Fruit fly (Drosophila melanogaster): ENCODE measurements around the gene Smg5.

Gene Smg5

DNA sequence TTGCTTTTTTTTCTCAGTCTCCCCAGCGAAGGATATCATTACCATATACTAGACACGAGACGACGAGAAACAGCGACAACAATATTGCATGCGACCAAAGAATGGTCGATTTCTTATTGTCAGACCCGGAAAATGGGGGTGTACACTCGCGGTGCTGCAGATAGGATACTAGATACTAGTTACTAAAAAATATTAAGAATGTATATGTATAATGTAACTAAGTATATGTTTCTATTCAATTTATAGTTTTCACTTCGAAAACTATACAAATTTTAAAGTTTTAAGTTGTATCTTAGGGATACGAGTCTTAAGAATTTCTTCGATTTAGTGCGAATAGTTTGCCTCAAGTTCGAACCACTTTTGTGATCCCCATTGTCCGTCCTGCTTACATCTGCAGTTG lies 11.0 kb downstream of the Smg5 start (continued):
- TF ChIP-seq HmgZ (tag; optimal IDR thresholded peaks at IDR 0.05) (no peak), Spps (tag; optimal IDR thresholded peaks at IDR 0.05) (no peak), CG6254 (GFP tag; optimal IDR thresholded peaks at IDR 0.05) (peak; percentile 20), CG7556 (GFP tag; optimal IDR thresholded peaks at IDR 0.05) (peak; percentile 45), CG8281 (tag; optimal IDR thresholded peaks at IDR 0.05) (no peak), CG13894 (tag; optimal IDR thresholded peaks at IDR 0.05) (no peak), caup (GFP tag; optimal IDR thresholded peaks at IDR 0.05; ENCODE audit: severe bottlenecking) (no peak), grau (tag; optimal IDR thresholded peaks at IDR 0.05) (peak; percentile 12), CG11695 (GFP tag; IDR thresholded peaks at IDR 0.05) (peak; percentile 41; the same call in 1 of the 3 replicates), Fer2 (tag; optimal IDR thresholded peaks at IDR 0.05) (no peak), row (GFP tag; IDR thresholded peaks at IDR 0.05) (peak; percentile 58), CG4730 (GFP tag; IDR thresholded peaks at IDR 0.05) (no peak), hkb (optimal IDR thresholded peaks at IDR 0.05) (no peak), hkb (GFP tag; IDR thresholded peaks at IDR 0.05) (0 out of 2 replicates have a peak, but pooled peaks have one; percentile 13), Asciz (GFP tag; optimal IDR thresholded peaks at IDR 0.05) (peak; percentile 7), bowl (GFP tag; IDR thresholded peaks at IDR 0.05) (0 out of 2 replicates have a peak, but pooled peaks have one; percentile 14), Xrp1 (GFP tag; IDR thresholded peaks at IDR 0.05) (peak; percentile 43; the same call in 1 of the 2 replicates), CG2202 (tag; optimal IDR thresholded peaks at IDR 0.05) (no peak), en (GFP tag; optimal IDR thresholded peaks at IDR 0.05) (no peak), phol (tag; optimal IDR thresholded peaks at IDR 0.05) (peak; percentile 46), vvl (GFP tag; IDR thresholded peaks at IDR 0.05) (peak; percentile 44; the same call in 1 of the 2 replicates), NK7.1 (GFP tag; optimal IDR thresholded peaks at IDR 0.05) (no peak)

dm6 chr2L:13892826-13893225 lies 11.6 kb downstream of the Smg5 start:
- TF ChIP-seq grau (tag; optimal IDR thresholded peaks at IDR 0.05) (peak; percentile 20), Opbp (GFP tag; IDR thresholded peaks at IDR 0.05; ENCODE audit: partially characterized antibody) (peak; percentile 34; the same call in 1 of the 3 replicates), CG6175 (GFP tag; IDR thresholded peaks at IDR 0.05) (no peak), Pdp1 (GFP tag; optimal IDR thresholded peaks at IDR 0.05) (peak in 1 of 2 experiments; percentile 78), cad (GFP tag; optimal IDR thresholded peaks at IDR 0.05) (peak; percentile 93), CG6654 (GFP tag; optimal IDR thresholded peaks at IDR 0.05) (peak; percentile 99), HLH4C (GFP tag; IDR thresholded peaks at IDR 0.05; ENCODE audit: partially characterized antibody) (0 out of 3 replicates have a peak, but pooled peaks have one; percentile 11), Hey (tag; optimal IDR thresholded peaks at IDR 0.05) (no peak), knrl (GFP tag; IDR thresholded peaks at IDR 0.05; ENCODE audit: partially characterized antibody) (0 out of 3 replicates have a peak, but pooled peaks have one; percentile 22), Fer3 (tag; optimal IDR thresholded peaks at IDR 0.05) (no peak), lov (optimal IDR thresholded peaks at IDR 0.05) (peak; percentile 84), lov (GFP tag; IDR thresholded peaks at IDR 0.05) (no peak), stwl (tag; optimal IDR thresholded peaks at IDR 0.05) (peak; percentile 27), CG7963 (GFP tag; IDR thresholded peaks at IDR 0.05; ENCODE audit: partially characterized antibody) (0 out of 3 replicates have a peak, but pooled peaks have one; percentile 43), peb (GFP tag; IDR thresholded peaks at IDR 0.05) (no peak), CG11093 (GFP tag; IDR thresholded peaks at IDR 0.05) (no peak), dm (GFP tag; optimal IDR thresholded peaks at IDR 0.05) (peak; percentile 2)

DNA sequence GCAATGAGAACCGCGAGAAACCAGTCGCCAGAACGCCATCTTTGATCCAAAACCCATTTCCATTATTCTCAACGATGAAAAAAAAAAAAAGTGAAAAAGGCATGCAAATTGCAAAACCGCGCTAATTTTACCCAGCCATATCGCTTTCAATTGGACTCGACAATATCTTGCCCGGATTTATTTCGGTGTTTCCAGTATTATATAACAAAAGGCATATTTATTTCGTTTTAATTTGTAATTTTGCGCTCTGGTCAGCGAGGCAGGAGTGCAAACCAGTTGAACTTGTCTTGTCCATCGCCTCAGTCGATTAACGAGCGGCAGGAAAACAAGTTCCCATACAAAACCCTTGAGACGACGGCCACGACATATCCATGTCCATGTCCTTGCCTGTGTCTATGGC lies 14.5 kb downstream of the Smg5 start:
- no peak for TF ChIP-seq CG12299 (tag; optimal IDR thresholded peaks at IDR 0.05)
- TF ChIP-seq Pdp1 (GFP tag; optimal IDR thresholded peaks at IDR 0.05): peak in 1 of 2 experiments; percentile 82

Measured in whole organism, embryonic.